Worm (Caenorhabditis elegans): Measurements from ENCODE around the gene F48F5.6.

Gene F48F5.6

ce11 chrV:20480790-20481189 is 27.8 kb upstream of the F48F5.6 start (continued):
- no peak for TF ChIP-seq ztf-22 (GFP tag; optimal IDR thresholded peaks at IDR 0.05)
- no peak for TF ChIP-seq attf-5 (GFP tag; optimal IDR thresholded peaks at IDR 0.05)
- peak; percentile 66; the same call in 1 of the 2 replicates for TF ChIP-seq egl-44 (GFP tag; IDR thresholded peaks at IDR 0.05)
- TF ChIP-seq ztf-26 (tag; optimal IDR thresholded peaks at IDR 0.05) = no peak
- TF ChIP-seq atf-7 (tag; optimal IDR thresholded peaks at IDR 0.05) = no peak
- no peak for TF ChIP-seq ZK185.1 (tag; optimal IDR thresholded peaks at IDR 0.05; ENCODE audit: poor library complexity, severe bottlenecking)
- no peak for TF ChIP-seq ceh-58 (GFP tag; IDR thresholded peaks at IDR 0.05)
- peak; percentile 43 for TF ChIP-seq lin-54 (GFP tag; optimal IDR thresholded peaks at IDR 0.05)
- TF ChIP-seq nfyb-1 (GFP tag; IDR thresholded peaks at IDR 0.05) = no peak
- no peak for TF ChIP-seq lin-35 (GFP tag; optimal IDR thresholded peaks at IDR 0.05)
- TF ChIP-seq aptf-3 (GFP tag; IDR thresholded peaks at IDR 0.05) = peak; percentile 89; the same call in 1 of the 2 replicates
- TF ChIP-seq ekl-4 (GFP tag; IDR thresholded peaks at IDR 0.05) = peak; percentile 83
- no peak for TF ChIP-seq nhr-27 (tag; optimal IDR thresholded peaks at IDR 0.05)
- peak; percentile 52; the same call in 1 of the 2 replicates for TF ChIP-seq ceh-40 (GFP tag; IDR thresholded peaks at IDR 0.05)
- TF ChIP-seq Y56A3A.18 (GFP tag; IDR thresholded peaks at IDR 0.05) = no peak
- no peak for TF ChIP-seq sdz-38 (tag; optimal IDR thresholded peaks at IDR 0.05)
- TF ChIP-seq rcor-1 (GFP tag; IDR thresholded peaks at IDR 0.05) = peak; percentile 69
- TF ChIP-seq rec-8 (tag; optimal IDR thresholded peaks at IDR 0.05) = no peak
- no peak for TF ChIP-seq lir-1 (GFP tag; conservative IDR thresholded peaks at IDR 0.05)
- TF ChIP-seq F52B5.7 (tag; optimal IDR thresholded peaks at IDR 0.05) = no peak
- no peak for TF ChIP-seq F55B11.4 (tag; optimal IDR thresholded peaks at IDR 0.05; ENCODE audit: borderline replicate concordance, insufficient read depth)
- no peak for TF ChIP-seq mel-28 (tag; optimal IDR thresholded peaks at IDR 0.05; ENCODE audit: borderline replicate concordance)
- TF ChIP-seq F57C9.4 (tag; optimal IDR thresholded peaks at IDR 0.05) = no peak
- peak; percentile 30; the same call in 1 of the 2 replicates for TF ChIP-seq D2030.7 (GFP tag; IDR thresholded peaks at IDR 0.05)
- TF ChIP-seq C06A6.2 (GFP tag; conservative IDR thresholded peaks at IDR 0.05) = no peak
- no peak for TF ChIP-seq dpff-1 (tag; optimal IDR thresholded peaks at IDR 0.05)
- TF ChIP-seq lin-26 (GFP tag; IDR thresholded peaks at IDR 0.05) = peak; percentile 51
- no peak for TF ChIP-seq ets-4 (GFP tag; optimal IDR thresholded peaks at IDR 0.05)
- no peak for TF ChIP-seq lag-1 (GFP tag; IDR thresholded peaks at IDR 0.05)
- no peak for TF ChIP-seq Y67H2A.10 (GFP tag; conservative IDR thresholded peaks at IDR 0.05)
- peak; percentile 33; the same call in 1 of the 2 replicates for TF ChIP-seq hmg-1.2 (GFP tag; IDR thresholded peaks at IDR 0.05)
- no peak for TF ChIP-seq pha-4 (tag; optimal IDR thresholded peaks at IDR 0.05)
- 0 out of 2 replicates have a peak, but pooled peaks have one; percentile 11 for TF ChIP-seq B0019.2 (GFP tag; conservative IDR thresholded peaks at IDR 0.05)
- peak; percentile 13; the same call in 1 of the 2 replicates for TF ChIP-seq F39B2.1 (GFP tag; IDR thresholded peaks at IDR 0.05)

DNA sequence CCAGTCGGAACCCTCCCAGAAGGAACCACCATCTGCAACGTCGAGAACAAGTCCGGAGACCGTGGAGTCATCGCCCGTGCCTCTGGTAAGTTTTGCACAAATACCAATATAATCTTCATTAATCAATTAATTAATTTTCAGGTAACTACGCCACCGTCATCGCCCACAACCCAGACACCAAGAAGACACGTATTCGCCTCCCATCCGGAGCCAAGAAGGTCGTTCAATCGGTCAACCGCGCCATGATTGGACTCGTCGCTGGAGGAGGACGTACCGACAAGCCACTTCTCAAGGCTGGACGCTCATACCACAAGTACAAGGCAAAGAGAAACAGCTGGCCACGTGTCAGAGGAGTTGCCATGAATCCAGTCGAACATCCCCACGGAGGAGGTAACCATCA is 27.2 kb upstream of the F48F5.6 start:
- peak; percentile 50 for TF ChIP-seq madf-6 (GFP tag; IDR thresholded peaks at IDR 0.05)

ce11 chrV:20479013-20479739 is 26.2 kb upstream of the F48F5.6 start, which contains the start of the genes calf-1 and rpl-2:
calf-1 (minus strand) TSS chrV:20479089.
rpl-2 (plus strand) TSS chrV:20479689.
- TF ChIP-seq madf-6 (GFP tag; IDR thresholded peaks at IDR 0.05) (peak; percentile 60; the same call in 1 of the 2 replicates), ekl-4 (GFP tag; IDR thresholded peaks at IDR 0.05) (peak; percentile 34; the same call in 1 of the 2 replicates), B0261.1 (tag; optimal IDR thresholded peaks at IDR 0.05) (no peak), nhr-80 (tag; optimal IDR thresholded peaks at IDR 0.05) (peak; percentile 10), tbp1 (GFP tag; optimal IDR thresholded peaks at IDR 0.05) (peak; percentile 13), ceh-100 (GFP tag; IDR thresholded peaks at IDR 0.05) (no peak), cebp-1 (GFP tag; IDR thresholded peaks at IDR 0.05) (0 out of 2 replicates have a peak, but pooled peaks have one; percentile 12), cebp-1 (tag; optimal IDR thresholded peaks at IDR 0.05) (peak; percentile 58), ztf-28 (GFP tag; IDR thresholded peaks at IDR 0.05) (no peak), D2030.7 (GFP tag; IDR thresholded peaks at IDR 0.05) (peak; percentile 69; the same call in 1 of the 2 replicates), egrh-3 (GFP tag; IDR thresholded peaks at IDR 0.05) (0 out of 2 replicates have a peak, but pooled peaks have one; percentile 15), madf-10 (tag; optimal IDR thresholded peaks at IDR 0.05) (peak; percentile 7), snpc-4 (GFP tag; optimal IDR thresholded peaks at IDR 0.05) (peak; percentile 44), snpc-4 (tag; optimal IDR thresholded peaks at IDR 0.05) (peak in 2 of 4 experiments; percentile 9 to 36)
